Worm (Caenorhabditis elegans) whole organism, young adult: ENCODE results near the gene mes-6.

ENCODE experiments used
- F22D6.2 ChIP-seq: sonication (generic microtip); optimal IDR thresholded peaks from 2 replicates; lab custom pipeline; 2016; ENCODE audit warnings: mild to moderate bottlenecking, missing genetic modification characterization, missing compliant biosample characterization
- F57C9.4 ChIP-seq: sonication (generic microtip); optimal IDR thresholded peaks from 2 replicates; lab custom pipeline; 2017; ENCODE audit warnings: mild to moderate bottlenecking, missing genetic modification characterization, missing compliant biosample characterization
- ama-1 ChIP-seq, 3 experiments: fragments of 150-350 bp in 1 of 3; sonication (generic microtip) in 2 of 3; optimal IDR thresholded peaks; 2 replicates each; lab custom pipeline; 2014 to 2018; ENCODE audit warnings: missing biosample characterization in 2 of 3, missing genetic modification characterization in 2 of 3, missing genetic modification reagents in 2 of 3
- cebp-2 ChIP-seq: fragments of 200-800 bp; sonication (Bioruptor generic); IDR thresholded peaks from 2 replicates; pipeline ENCODE4 v1.3.6; 2022; ENCODE audit warnings: missing genetic modification characterization, missing compliant biosample characterization
- hmg-20 ChIP-seq: fragments of 200-800 bp; sonication (Bioruptor generic); IDR thresholded peaks from 2 replicates; pipeline ENCODE4 v1.3.6; 2022; ENCODE audit warnings: missing genetic modification reagents, missing genetic modification characterization, missing compliant biosample characterization
- lin-26 ChIP-seq: fragments of 200-800 bp; sonication (Bioruptor generic); IDR thresholded peaks from 2 replicates; pipeline ENCODE4 v1.3.6; 2022; ENCODE audit warnings: missing genetic modification reagents, missing genetic modification characterization, missing compliant biosample characterization
- nhr-120 ChIP-seq: fragments of 200-800 bp; sonication (Bioruptor generic); IDR thresholded peaks from 2 replicates; pipeline ENCODE4 v1.3.6; 2022; ENCODE audit warnings: missing genetic modification characterization, missing compliant biosample characterization
- nhr-90 ChIP-seq: sonication (generic microtip); optimal IDR thresholded peaks from 2 replicates; lab custom pipeline; 2016; ENCODE audit warnings: missing genotype, mild to moderate bottlenecking, missing genetic modification characterization, missing compliant biosample characterization
- pha-4 ChIP-seq: fragments of 150-350 bp; sonication (generic microtip); optimal IDR thresholded peaks from 2 replicates; lab custom pipeline; 2014; ENCODE audit warnings: missing biosample characterization, missing genetic modification reagents, missing genetic modification characterization
- snpc-4 ChIP-seq, 5 experiments: fragments of 150-350 bp in 1 of 5; sonication (generic microtip) in 4 of 5; optimal IDR thresholded peaks; 2 replicates each; lab custom pipeline; 2014 to 2018; ENCODE audit warnings: missing genetic modification characterization in 5 of 5, missing biosample characterization in 3 of 5, antibody characterized with exemption in 2 of 5, mild to moderate bottlenecking in 2 of 5, missing compliant biosample characterization in 2 of 5, missing genotype in 2 of 5, moderate library complexity in 2 of 5, missing genetic modification reagents in 1 of 5
- tbx-9 ChIP-seq: sonication (generic microtip); optimal IDR thresholded peaks from 2 replicates; lab custom pipeline; 2016; ENCODE audit warnings: borderline replicate concordance, missing genetic modification characterization, inconsistent platforms, missing compliant biosample characterization

DNA sequence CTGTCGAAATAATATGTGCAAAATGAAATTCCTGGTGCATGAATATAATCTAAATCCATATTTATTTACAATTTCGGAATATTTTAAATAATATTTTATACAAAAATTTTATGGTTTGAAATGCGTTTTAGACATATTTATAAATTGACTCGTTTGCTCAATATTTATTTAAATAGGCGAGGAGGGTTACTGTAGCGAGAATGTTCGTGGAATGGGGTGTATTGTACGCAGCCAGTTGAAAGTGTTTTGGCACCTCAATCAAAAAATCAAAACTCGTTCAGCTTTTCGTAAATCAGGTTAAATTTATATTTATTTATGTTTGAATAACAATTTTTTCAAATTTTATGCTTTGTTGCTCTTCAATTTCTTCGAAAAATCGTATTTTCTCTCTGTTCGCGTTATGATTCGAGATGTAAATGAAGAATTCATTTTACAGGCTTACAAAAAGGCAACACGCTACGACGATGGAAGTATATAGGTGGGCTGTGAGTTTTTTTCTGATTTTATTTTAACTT is 27.6 kb downstream of the mes-6 start, which contains the start of gene hyl-1:
- TF ChIP-seq snpc-4 (GFP tag; optimal IDR thresholded peaks at IDR 0.05; lab: Kevin White, UChicago): no peak
- no peak for TF ChIP-seq snpc-4 (tag; optimal IDR thresholded peaks at IDR 0.05; lab: Kevin White, UChicago)
- TF ChIP-seq nhr-90 (tag; lab: Kevin White, UChicago): no peak
- TF ChIP-seq pha-4: no peak
- no peak for TF ChIP-seq F22D6.2 (tag; lab: Kevin White, UChicago)
- TF ChIP-seq lin-26 (GFP tag; lab: Robert Waterston, UW): no peak
- no peak for TF ChIP-seq ama-1 (optimal IDR thresholded peaks at IDR 0.05; lab: Kevin White, UChicago)
- TF ChIP-seq ama-1 (GFP tag; optimal IDR thresholded peaks at IDR 0.05; lab: Kevin White, UChicago): no peak
- TF ChIP-seq cebp-2 (GFP tag; lab: Robert Waterston, UW): no peak
- TF ChIP-seq nhr-120: no peak
- TF ChIP-seq F57C9.4 (tag; lab: Kevin White, UChicago): no peak
- TF ChIP-seq tbx-9 (tag; lab: Kevin White, UChicago): no peak
- no peak for TF ChIP-seq hmg-20 (GFP tag; lab: Robert Waterston, UW)
